Worm (Caenorhabditis elegans): ENCODE data around the gene str-169.

- TF ChIP-seq ama-1 (optimal IDR thresholded peaks at IDR 0.05), result no peak
- no peak for TF ChIP-seq ztf-11 (tag; optimal IDR thresholded peaks at IDR 0.05)
- no peak for TF ChIP-seq nhr-12 (tag; optimal IDR thresholded peaks at IDR 0.05)
- TF ChIP-seq nhr-23 (tag; optimal IDR thresholded peaks at IDR 0.05), result no peak
- no peak for TF ChIP-seq unc-62 (GFP tag; optimal IDR thresholded peaks at IDR 0.05)
- no peak for TF ChIP-seq unc-55 (GFP tag; optimal IDR thresholded peaks at IDR 0.05)
- no peak for TF ChIP-seq egl-27 (tag; optimal IDR thresholded peaks at IDR 0.05)
- TF ChIP-seq fos-1 (tag; optimal IDR thresholded peaks at IDR 0.05), result no peak
- no peak for TF ChIP-seq nhr-25 (tag; optimal IDR thresholded peaks at IDR 0.05)
- no peak for TF ChIP-seq nhr-11 (tag; optimal IDR thresholded peaks at IDR 0.05)
Measured at ce11 chrIV:4988531-4988930, 42.7 kb downstream of the str-169 start, which contains the start of gene E03H12.7.

All from whole organism, L2 larva.